Worm (Caenorhabditis elegans) whole organism, young adult: Measurements from ENCODE around the gene zfp-3.

Experiments
- F10E7.11 ChIP-seq: sonication (generic microtip); optimal IDR thresholded peaks from 2 replicates; lab custom pipeline; 2017; ENCODE audit warnings: mild to moderate bottlenecking, missing genetic modification characterization, moderate library complexity, missing compliant biosample characterization
- F49E8.2 ChIP-seq: sonication (generic microtip); optimal IDR thresholded peaks from 3 replicates; lab custom pipeline; 2017; ENCODE audit warnings: missing genetic modification characterization, mild to moderate bottlenecking, missing compliant biosample characterization, antibody characterized with exemption, moderate library complexity; ENCODE audit not compliant: insufficient read depth
- F57A8.1 ChIP-seq: fragments of 200-800 bp; sonication (Bioruptor generic); optimal IDR thresholded peaks from 2 replicates; lab custom pipeline; 2018; ENCODE audit warnings: mild to moderate bottlenecking, missing genetic modification characterization, moderate library complexity, missing compliant biosample characterization
- K11D2.4 ChIP-seq: fragments of 200-800 bp; sonication (Bioruptor generic); IDR thresholded peaks from 2 replicates; pipeline ENCODE4 v1.3.6; 2022; ENCODE audit warnings: missing genetic modification reagents, missing genetic modification characterization, missing compliant biosample characterization
- T26A5.8 ChIP-seq: sonication (generic microtip); optimal IDR thresholded peaks from 2 replicates; lab custom pipeline; 2016; ENCODE audit warnings: missing genetic modification characterization, missing compliant biosample characterization
- Y53G8AR.9 ChIP-seq: fragments of 200-800 bp; sonication (Bioruptor generic); conservative IDR thresholded peaks from 2 replicates; pipeline ENCODE4 v1.3.6; 2022; ENCODE audit warnings: missing genetic modification reagents, missing genetic modification characterization, missing compliant biosample characterization
- Y56A3A.18 ChIP-seq: fragments of 200-800 bp; sonication (Bioruptor generic); IDR thresholded peaks from 2 replicates; pipeline ENCODE4 v1.3.6; 2022; ENCODE audit warnings: missing genetic modification reagents, missing genetic modification characterization, missing compliant biosample characterization
- Y79H2A.3 ChIP-seq: fragments of 200-800 bp; sonication (Bioruptor generic); conservative IDR thresholded peaks from 2 replicates; pipeline ENCODE4 v1.3.6; 2022; ENCODE audit warnings: missing genetic modification reagents, missing genetic modification characterization, missing compliant biosample characterization
- athp-1 ChIP-seq: sonication (generic microtip); optimal IDR thresholded peaks from 2 replicates; lab custom pipeline; 2017; ENCODE audit warnings: mild to moderate bottlenecking, missing genetic modification characterization, missing compliant biosample characterization
- attf-3 ChIP-seq: fragments of 200-800 bp; sonication (Bioruptor generic); conservative IDR thresholded peaks from 2 replicates; pipeline ENCODE4 v1.3.6; 2022; ENCODE audit warnings: missing genetic modification reagents, missing genetic modification characterization, missing compliant biosample characterization
- ccch-3 ChIP-seq: fragments of 200-800 bp; sonication (Bioruptor generic); optimal IDR thresholded peaks from 2 replicates; lab custom pipeline; 2018; ENCODE audit warnings: mild to moderate bottlenecking, missing genetic modification characterization, missing compliant biosample characterization
- cebp-1 ChIP-seq, 2 experiments: fragments of 200-800 bp in 1 of 2; sonication (Bioruptor generic) in 1 of 2; sonication (generic microtip) in 1 of 2; IDR thresholded peaks in 1 of 2; optimal IDR thresholded peaks in 1 of 2; 2 replicates each; pipeline versions ENCODE4 v1.3.6 to Lab custom; 2017 to 2022; ENCODE audit warnings: missing compliant biosample characterization in 2 of 2, missing genetic modification characterization in 2 of 2, mild to moderate bottlenecking in 1 of 2, missing genetic modification reagents in 1 of 2, moderate library complexity in 1 of 2
- ceh-100 ChIP-seq: fragments of 200-800 bp; sonication (Bioruptor generic); IDR thresholded peaks from 2 replicates; pipeline ENCODE4 v1.3.6; 2022; ENCODE audit warnings: missing genetic modification reagents, missing genetic modification characterization, missing compliant biosample characterization
- ceh-27 ChIP-seq: fragments of 200-800 bp; sonication (Bioruptor generic); optimal IDR thresholded peaks from 2 replicates; lab custom pipeline; 2018; ENCODE audit warnings: mild to moderate bottlenecking, missing genetic modification characterization, moderate library complexity, missing compliant biosample characterization
- ceh-79 ChIP-seq: sonication (generic microtip); optimal IDR thresholded peaks from 2 replicates; lab custom pipeline; 2017; ENCODE audit warnings: mild to moderate bottlenecking, missing genetic modification characterization, missing compliant biosample characterization
- dox-1 ChIP-seq: fragments of 200-800 bp; sonication (Bioruptor generic); IDR thresholded peaks from 2 replicates; pipeline ENCODE4 v1.3.6; 2022; ENCODE audit warnings: missing genetic modification reagents, missing genetic modification characterization, missing compliant biosample characterization
- gei-17 ChIP-seq: fragments of 200-800 bp; sonication (Bioruptor generic); optimal IDR thresholded peaks from 2 replicates; lab custom pipeline; 2018; ENCODE audit warnings: mild to moderate bottlenecking, missing genetic modification characterization, missing compliant biosample characterization
- hmg-20 ChIP-seq: fragments of 200-800 bp; sonication (Bioruptor generic); IDR thresholded peaks from 2 replicates; pipeline ENCODE4 v1.3.6; 2022; ENCODE audit warnings: missing genetic modification reagents, missing genetic modification characterization, missing compliant biosample characterization
- hsf-1 ChIP-seq: fragments of 200-800 bp; sonication (Bioruptor generic); IDR thresholded peaks from 2 replicates; pipeline ENCODE4 v1.3.6; 2022; ENCODE audit warnings: missing genetic modification reagents, missing genetic modification characterization, missing compliant biosample characterization
- lag-1 ChIP-seq: fragments of 200-800 bp; sonication (Bioruptor generic); IDR thresholded peaks from 2 replicates; pipeline ENCODE4 v1.3.6; 2022; ENCODE audit warnings: missing genetic modification reagents, missing genetic modification characterization, missing compliant biosample characterization
- lin-26 ChIP-seq: fragments of 200-800 bp; sonication (Bioruptor generic); IDR thresholded peaks from 2 replicates; pipeline ENCODE4 v1.3.6; 2022; ENCODE audit warnings: missing genetic modification reagents, missing genetic modification characterization, missing compliant biosample characterization
- lin-35 ChIP-seq, 3 experiments: fragments of 150-350 bp in 2 of 3; sonication (generic microtip) in 1 of 3; optimal IDR thresholded peaks; 2 replicates each; lab custom pipeline; 2014 to 2018; ENCODE audit warnings: missing biosample characterization in 3 of 3, missing genetic modification characterization in 3 of 3, missing genetic modification reagents in 3 of 3
- lin-40 ChIP-seq: sonication (generic microtip); optimal IDR thresholded peaks from 2 replicates; lab custom pipeline; 2016; ENCODE audit warnings: missing genetic modification characterization, mild to moderate bottlenecking, missing compliant biosample characterization, missing genotype, missing genetic modification reagents
- lir-1 ChIP-seq: fragments of 200-800 bp; sonication (Bioruptor generic); conservative IDR thresholded peaks from 2 replicates; pipeline ENCODE4 v1.3.6; 2022; ENCODE audit warnings: missing genetic modification reagents, missing genetic modification characterization, missing compliant biosample characterization
- mcd-1 ChIP-seq: fragments of 200-800 bp; sonication (Bioruptor generic); IDR thresholded peaks from 2 replicates; pipeline ENCODE4 v1.3.6; 2022; ENCODE audit warnings: missing genetic modification reagents, missing genetic modification characterization, missing compliant biosample characterization
- mel-28 ChIP-seq: sonication (generic microtip); optimal IDR thresholded peaks from 2 replicates; lab custom pipeline; 2016; ENCODE audit warnings: borderline replicate concordance, mild to moderate bottlenecking, missing genetic modification characterization, missing compliant biosample characterization
- mes-4 ChIP-seq: sonication (generic microtip); optimal IDR thresholded peaks from 2 replicates; lab custom pipeline; 2016; ENCODE audit warnings: missing genotype, missing genetic modification characterization, missing compliant biosample characterization
- mxl-1 ChIP-seq: sonication (generic microtip); optimal IDR thresholded peaks from 2 replicates; lab custom pipeline; 2016; ENCODE audit warnings: missing genetic modification characterization, missing compliant biosample characterization
- nhr-80 ChIP-seq: sonication (generic microtip); optimal IDR thresholded peaks from 2 replicates; lab custom pipeline; 2016; ENCODE audit warnings: missing genetic modification characterization, missing compliant biosample characterization
- pbrm-1 ChIP-seq: fragments of 200-800 bp; sonication (Bioruptor generic); IDR thresholded peaks from 2 replicates; pipeline ENCODE4 v1.3.6; 2022; ENCODE audit warnings: missing genetic modification reagents, missing genetic modification characterization, missing compliant biosample characterization
- pha-4 ChIP-seq: fragments of 150-350 bp; sonication (generic microtip); optimal IDR thresholded peaks from 2 replicates; lab custom pipeline; 2014; ENCODE audit warnings: missing biosample characterization, missing genetic modification reagents, missing genetic modification characterization
- repo-1 ChIP-seq: sonication (generic microtip); optimal IDR thresholded peaks from 2 replicates; lab custom pipeline; 2017; ENCODE audit warnings: mild to moderate bottlenecking, missing genetic modification characterization, missing compliant biosample characterization
- rpc-1 ChIP-seq, 2 experiments: fragments of 150-350 bp in 1 of 2; sonication (generic microtip) in 1 of 2; optimal IDR thresholded peaks; 2 replicates each; lab custom pipeline; 2014 to 2018; ENCODE audit warnings: missing biosample characterization in 1 of 2, missing genetic modification characterization in 1 of 2, missing genetic modification reagents in 1 of 2, missing genotype in 1 of 2
- snpc-1.3 ChIP-seq: sonication (generic microtip); optimal IDR thresholded peaks from 2 replicates; lab custom pipeline; 2017; ENCODE audit warnings: missing genetic modification characterization, mild to moderate bottlenecking, missing compliant biosample characterization, antibody characterized with exemption, moderate library complexity, missing genotype, missing genetic modification reagents; ENCODE audit not compliant: insufficient read depth
- snpc-4 ChIP-seq, 5 experiments: fragments of 150-350 bp in 1 of 5; sonication (generic microtip) in 4 of 5; optimal IDR thresholded peaks; 2 replicates each; lab custom pipeline; 2014 to 2018; ENCODE audit warnings: missing genetic modification characterization in 5 of 5, missing biosample characterization in 3 of 5, antibody characterized with exemption in 2 of 5, mild to moderate bottlenecking in 2 of 5, missing compliant biosample characterization in 2 of 5, missing genotype in 2 of 5, moderate library complexity in 2 of 5, missing genetic modification reagents in 1 of 5
- somi-1 ChIP-seq: fragments of 200-800 bp; sonication (Bioruptor generic); optimal IDR thresholded peaks from 2 replicates; lab custom pipeline; 2018; ENCODE audit warnings: mild to moderate bottlenecking, missing genetic modification characterization, missing compliant biosample characterization
- xnd-1 ChIP-seq: sonication (generic microtip); optimal IDR thresholded peaks from 2 replicates; lab custom pipeline; 2016; ENCODE audit warnings: missing genotype, missing genetic modification reagents, missing genetic modification characterization, missing compliant biosample characterization
- zfh-2 ChIP-seq: fragments of 200-800 bp; sonication (Bioruptor generic); conservative IDR thresholded peaks from 2 replicates; pipeline ENCODE4 v1.3.6; 2022; ENCODE audit warnings: missing genetic modification reagents, missing genetic modification characterization, missing compliant biosample characterization
- zim-3 ChIP-seq: sonication (generic microtip); optimal IDR thresholded peaks from 2 replicates; lab custom pipeline; 2017; ENCODE audit warnings: mild to moderate bottlenecking, missing genetic modification characterization, moderate library complexity, missing compliant biosample characterization
- ztf-25 ChIP-seq: fragments of 200-800 bp; sonication (Bioruptor generic); IDR thresholded peaks from 2 replicates; pipeline ENCODE4 v1.3.6; 2022; ENCODE audit warnings: missing genetic modification reagents, missing genetic modification characterization, missing compliant biosample characterization
- ztf-26 ChIP-seq: sonication (generic microtip); optimal IDR thresholded peaks from 2 replicates; lab custom pipeline; 2017; ENCODE audit warnings: missing genetic modification characterization, missing compliant biosample characterization
- ztf-28 ChIP-seq: fragments of 200-800 bp; sonication (Bioruptor generic); IDR thresholded peaks from 2 replicates; pipeline ENCODE4 v1.3.6; 2022; ENCODE audit warnings: missing genetic modification reagents, missing genetic modification characterization, missing compliant biosample characterization
- ztf-6 ChIP-seq: fragments of 200-800 bp; sonication (Bioruptor generic); IDR thresholded peaks from 2 replicates; pipeline ENCODE4 v1.3.6; 2022; ENCODE audit warnings: missing genetic modification reagents, missing genetic modification characterization, missing compliant biosample characterization

Gene zfp-3

ce11 chrX:1494256-1494655, 47.8 kb upstream of the zfp-3 start, which contains the start of gene F09E10.5:
Gene F09E10.5, minus strand, starts transcription at chrX:1494356.
- no peak for TF ChIP-seq Y53G8AR.9 (GFP tag; lab: Robert Waterston, UW)
- TF ChIP-seq snpc-1.3, result no peak
- no peak for TF ChIP-seq T26A5.8 (tag; lab: Kevin White, UChicago)
- no peak for TF ChIP-seq hsf-1 (GFP tag; lab: Robert Waterston, UW)
- no peak for TF ChIP-seq mcd-1 (GFP tag; lab: Robert Waterston, UW)
- no peak for TF ChIP-seq Y79H2A.3 (GFP tag; lab: Robert Waterston, UW)

- TF ChIP-seq ztf-28 (GFP tag; lab: Robert Waterston, UW), result no peak
- TF ChIP-seq gei-17 (GFP tag; lab: Kevin White, UChicago), result peak; percentile 86
- TF ChIP-seq xnd-1 (tag; lab: Kevin White, UChicago), result no peak
- TF ChIP-seq ceh-79 (tag; lab: Kevin White, UChicago), result no peak
- no peak for TF ChIP-seq zfh-2
- no peak for TF ChIP-seq hmg-20 (GFP tag; lab: Robert Waterston, UW)
- no peak for TF ChIP-seq pha-4 (tag; lab: Kevin White, UChicago)
- TF ChIP-seq ceh-27 (GFP tag; lab: Kevin White, UChicago), result no peak
- no peak for TF ChIP-seq pbrm-1 (GFP tag; lab: Robert Waterston, UW)
- peak; percentile 36; the same call in 1 of the 2 replicates for TF ChIP-seq dox-1
- peak; percentile 56 for TF ChIP-seq lin-40 (tag; lab: Kevin White, UChicago)
- 0 out of 2 replicates have a peak, but pooled peaks have one; percentile 32 for TF ChIP-seq Y56A3A.18 (GFP tag; lab: Robert Waterston, UW)
- no peak for TF ChIP-seq rpc-1 (optimal IDR thresholded peaks at IDR 0.05; lab: Kevin White, UChicago)
- no peak for TF ChIP-seq rpc-1 (tag; optimal IDR thresholded peaks at IDR 0.05; lab: Kevin White, UChicago)
- TF ChIP-seq ceh-100 (GFP tag; lab: Robert Waterston, UW), result no peak
- TF ChIP-seq cebp-1 (GFP tag; IDR thresholded peaks at IDR 0.05; lab: Robert Waterston, UW), result no peak
- peak; percentile 31 for TF ChIP-seq cebp-1 (tag; optimal IDR thresholded peaks at IDR 0.05; lab: Kevin White, UChicago)
- TF ChIP-seq F10E7.11 (tag; lab: Kevin White, UChicago), result no peak
- TF ChIP-seq lag-1 (GFP tag; lab: Robert Waterston, UW), result no peak
- no peak for TF ChIP-seq nhr-80
- no peak for TF ChIP-seq mes-4 (tag; lab: Kevin White, UChicago)
- no peak for TF ChIP-seq mel-28 (tag; lab: Kevin White, UChicago)
- TF ChIP-seq mxl-1 (tag; lab: Kevin White, UChicago), result no peak
- TF ChIP-seq ztf-6 (GFP tag; lab: Robert Waterston, UW), result no peak
- TF ChIP-seq ztf-26 (tag; lab: Kevin White, UChicago), result peak; percentile 48
- peak in 1 of 3 experiments; percentile 21 for TF ChIP-seq lin-35 (GFP tag; optimal IDR thresholded peaks at IDR 0.05; lab: Kevin White, UChicago)
- TF ChIP-seq attf-3 (GFP tag; lab: Robert Waterston, UW), result no peak
- no peak for TF ChIP-seq somi-1 (GFP tag; lab: Kevin White, UChicago)
- no peak for TF ChIP-seq lir-1
- no peak for TF ChIP-seq F49E8.2
- TF ChIP-seq repo-1 (tag; lab: Kevin White, UChicago), result no peak
- no peak for TF ChIP-seq ccch-3 (GFP tag; lab: Kevin White, UChicago)
- TF ChIP-seq K11D2.4 (GFP tag; lab: Robert Waterston, UW), result no peak
- TF ChIP-seq F57A8.1 (GFP tag; lab: Kevin White, UChicago), result no peak
- TF ChIP-seq snpc-4 (GFP tag; optimal IDR thresholded peaks at IDR 0.05; lab: Kevin White, UChicago), result no peak
- no peak for TF ChIP-seq snpc-4 (tag; optimal IDR thresholded peaks at IDR 0.05; lab: Kevin White, UChicago)
- no peak for TF ChIP-seq ztf-25 (GFP tag; lab: Robert Waterston, UW)
- no peak for TF ChIP-seq athp-1 (tag; lab: Kevin White, UChicago)
- no peak for TF ChIP-seq lin-26 (GFP tag; lab: Robert Waterston, UW)
- no peak for TF ChIP-seq Y53G8AR.9 (GFP tag; lab: Robert Waterston, UW)
- TF ChIP-seq zim-3 (tag; lab: Kevin White, UChicago), result no peak
- TF ChIP-seq, all 124 proteins: peak for 7
Observed at ce11 chrX:1492174-1492573, 45.7 kb upstream of the zfp-3 start.
